Fruit fly (Drosophila melanogaster): ENCODE data around the gene ds.
A peak's percentile ranks its signal among the peaks of the same experiment; 100 is the strongest.

Gene ds

dm6 chr2L:646523-646922 lies 68.3 kb downstream of the ds start (continued):
- TF ChIP-seq CG3919 (GFP tag; optimal IDR thresholded peaks at IDR 0.05) (peak; percentile 76), esn (GFP tag; optimal IDR thresholded peaks at IDR 0.05) (peak; percentile 20), acj6 (GFP tag; optimal IDR thresholded peaks at IDR 0.05) (peak; percentile 47), OdsH (GFP tag; optimal IDR thresholded peaks at IDR 0.05) (peak; percentile 64), Hr4 (GFP tag; optimal IDR thresholded peaks at IDR 0.05) (no peak), CG6854 (GFP tag; optimal IDR thresholded peaks at IDR 0.05) (no peak), dsx (GFP tag; optimal IDR thresholded peaks at IDR 0.05; ENCODE audit: poor library complexity, severe bottlenecking) (peak; percentile 64), ss (GFP tag; optimal IDR thresholded peaks at IDR 0.05) (peak; percentile 61 to 63), fd59A (GFP tag; optimal IDR thresholded peaks at IDR 0.05) (peak; percentile 73), spab (GFP tag; optimal IDR thresholded peaks at IDR 0.05) (peak; percentile 74), dac (GFP tag; optimal IDR thresholded peaks at IDR 0.05) (no peak), Hr39 (GFP tag; optimal IDR thresholded peaks at IDR 0.05) (peak; percentile 18), CG11762 (GFP tag; optimal IDR thresholded peaks at IDR 0.05; ENCODE audit: insufficient read depth) (no peak), Sox14 (GFP tag; optimal IDR thresholded peaks at IDR 0.05) (peak; percentile 65), Hr38 (GFP tag; optimal IDR thresholded peaks at IDR 0.05) (no peak), lz (GFP tag; optimal IDR thresholded peaks at IDR 0.05) (peak; percentile 3), CG31627 (GFP tag; optimal IDR thresholded peaks at IDR 0.05) (no peak), CG8632 (GFP tag; optimal IDR thresholded peaks at IDR 0.05) (peak; percentile 12)

dm6 chr2L:636507-636906 lies 78.3 kb downstream of the ds start:
- TF ChIP-seq CG6792 (GFP tag; optimal IDR thresholded peaks at IDR 0.05) (no peak), OdsH (GFP tag; optimal IDR thresholded peaks at IDR 0.05) (peak; percentile 33), esn (GFP tag; optimal IDR thresholded peaks at IDR 0.05) (peak; percentile 48), CG10669 (GFP tag; optimal IDR thresholded peaks at IDR 0.05) (peak; percentile 21), cyc (GFP tag; optimal IDR thresholded peaks at IDR 0.05) (peak; percentile 25), CG8632 (GFP tag; optimal IDR thresholded peaks at IDR 0.05) (peak; percentile 0), Smox (GFP tag; optimal IDR thresholded peaks at IDR 0.05) (peak; percentile 20), CG1621 (tag; optimal IDR thresholded peaks at IDR 0.05) (no peak), CG6163 (GFP tag; IDR thresholded peaks at IDR 0.05) (peak; percentile 68), CG6808 (GFP tag; optimal IDR thresholded peaks at IDR 0.05) (no peak), CG31627 (GFP tag; optimal IDR thresholded peaks at IDR 0.05) (peak; percentile 29), CG10631 (GFP tag; optimal IDR thresholded peaks at IDR 0.05) (peak; percentile 11), CG4318 (GFP tag; optimal IDR thresholded peaks at IDR 0.05) (no peak), CG3919 (GFP tag; optimal IDR thresholded peaks at IDR 0.05) (peak; percentile 55), CG16779 (tag; optimal IDR thresholded peaks at IDR 0.05) (no peak), salr (GFP tag; optimal IDR thresholded peaks at IDR 0.05) (no peak), Sox14 (GFP tag; optimal IDR thresholded peaks at IDR 0.05) (peak; percentile 47), CG6854 (GFP tag; optimal IDR thresholded peaks at IDR 0.05) (no peak), Met (GFP tag; optimal IDR thresholded peaks at IDR 0.05) (peak; percentile 48), Hr4 (GFP tag; optimal IDR thresholded peaks at IDR 0.05) (no peak), svp (GFP tag) (peak; percentile 62), Ets21C (GFP tag; optimal IDR thresholded peaks at IDR 0.05) (no peak), dsx (GFP tag; optimal IDR thresholded peaks at IDR 0.05; ENCODE audit: poor library complexity, severe bottlenecking) (no peak), vri (GFP tag; optimal IDR thresholded peaks at IDR 0.05) (peak; percentile 16), ss (GFP tag; optimal IDR thresholded peaks at IDR 0.05) (no peak), fd59A (GFP tag; optimal IDR thresholded peaks at IDR 0.05) (no peak), topi (GFP tag; optimal IDR thresholded peaks at IDR 0.05) (peak; percentile 23), dac (GFP tag; optimal IDR thresholded peaks at IDR 0.05) (no peak), acj6 (GFP tag; optimal IDR thresholded peaks at IDR 0.05) (peak; percentile 21), CG11902 (GFP tag; optimal IDR thresholded peaks at IDR 0.05) (no peak), CG15336 (GFP tag; IDR thresholded peaks at IDR 0.05) (no peak), CG34406 (GFP tag; optimal IDR thresholded peaks at IDR 0.05) (no peak), Blimp-1 (GFP tag; optimal IDR thresholded peaks at IDR 0.05) (no peak), CG3032 (tag; optimal IDR thresholded peaks at IDR 0.05) (no peak), Gug (GFP tag; IDR thresholded peaks at IDR 0.05) (no peak), pdm3 (GFP tag; optimal IDR thresholded peaks at IDR 0.05) (peak; percentile 32), CG6276 (GFP tag; optimal IDR thresholded peaks at IDR 0.05) (no peak), lz (GFP tag; optimal IDR thresholded peaks at IDR 0.05) (peak; percentile 3), Sox15 (GFP tag; optimal IDR thresholded peaks at IDR 0.05) (no peak), fkh (GFP tag; optimal IDR thresholded peaks at IDR 0.05) (no peak), achi (GFP tag; optimal IDR thresholded peaks at IDR 0.05) (peak; percentile 29), Hr39 (GFP tag; optimal IDR thresholded peaks at IDR 0.05) (peak; percentile 37), Sox102F (GFP tag; optimal IDR thresholded peaks at IDR 0.05) (peak; percentile 46), CG32006 (GFP tag; optimal IDR thresholded peaks at IDR 0.05) (peak; percentile 41)
